Worm (Caenorhabditis elegans): ENCODE measurements around the gene F22E5.17.
"Not testable (repeated sequence)": the region's sequence is repeated elsewhere in the genome, so short reads cannot be mapped to it uniquely, and the experiment has no call there.

Gene F22E5.17

ce11 chrII:2686985-2687675, 9.3 kb downstream of the F22E5.17 start, which contains the start of the genes sup-9 and nspf-1:
sup-9 (minus strand) TSS chrII:2687027.
nspf-1 (plus strand) TSS chrII:2687625.
- TF ChIP-seq R02D3.7 (tag; optimal IDR thresholded peaks at IDR 0.05) (no peak), nhr-11 (tag; optimal IDR thresholded peaks at IDR 0.05) (no peak), pha-4 (tag; optimal IDR thresholded peaks at IDR 0.05) (no peak), mml-1 (tag; optimal IDR thresholded peaks at IDR 0.05) (no peak), nhr-23 (tag; optimal IDR thresholded peaks at IDR 0.05) (no peak), nhr-28 (tag; optimal IDR thresholded peaks at IDR 0.05) (no peak), fos-1 (tag; optimal IDR thresholded peaks at IDR 0.05) (no peak)

DNA sequence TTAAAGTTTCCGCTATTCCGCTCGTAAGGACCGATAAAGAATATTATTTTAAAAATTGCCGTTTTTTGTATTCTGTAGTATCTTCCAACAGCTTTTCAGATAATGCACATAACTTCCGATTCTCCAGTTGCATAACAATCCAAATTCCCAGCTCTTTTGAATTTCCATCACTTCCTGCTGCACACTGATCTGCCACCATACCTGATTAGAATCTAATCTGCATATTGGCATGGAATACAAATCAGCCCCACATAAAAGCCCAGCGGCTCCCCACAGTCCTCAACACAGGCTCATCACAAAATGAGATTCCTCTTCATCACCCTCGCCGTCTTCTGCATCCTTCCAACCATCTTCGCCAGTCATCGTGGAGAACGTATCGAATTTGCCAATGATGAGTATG, 10.8 kb downstream of the F22E5.17 start, which contains the start of gene nspf-2:
Gene nspf-2, plus strand, starts transcription at position 301 of the 400 bp plus-strand sequence.
- not testable (repeated sequence) for TF ChIP-seq pqm-1 (tag; optimal IDR thresholded peaks at IDR 0.05); nfya-1 (tag; optimal IDR thresholded peaks at IDR 0.05; ENCODE audit: insufficient read depth); lin-39 (tag; optimal IDR thresholded peaks at IDR 0.05)

- no peak for TF ChIP-seq nhr-237 (tag; optimal IDR thresholded peaks at IDR 0.05)
- TF ChIP-seq R02D3.7 (tag; optimal IDR thresholded peaks at IDR 0.05) = no peak
- TF ChIP-seq egl-27 (tag; optimal IDR thresholded peaks at IDR 0.05) = no peak
- TF ChIP-seq daf-12 (tag; optimal IDR thresholded peaks at IDR 0.05) = no peak
- TF ChIP-seq nhr-23 (tag; optimal IDR thresholded peaks at IDR 0.05) = no peak
- TF ChIP-seq lsy-12 (tag; optimal IDR thresholded peaks at IDR 0.05) = no peak
- TF ChIP-seq ceh-9 (tag; optimal IDR thresholded peaks at IDR 0.05) = no peak
- TF ChIP-seq nhr-25 (tag; optimal IDR thresholded peaks at IDR 0.05) = no peak
- no peak for TF ChIP-seq nfya-1 (tag; optimal IDR thresholded peaks at IDR 0.05; ENCODE audit: insufficient read depth)
- no peak for TF ChIP-seq ZK546.5 (tag; optimal IDR thresholded peaks at IDR 0.05)
- TF ChIP-seq mml-1 (tag; optimal IDR thresholded peaks at IDR 0.05) = no peak
- no peak for TF ChIP-seq nhr-28 (tag; optimal IDR thresholded peaks at IDR 0.05)
- TF ChIP-seq snpc-4 (tag; optimal IDR thresholded peaks at IDR 0.05) = no peak
- no peak for TF ChIP-seq tbx-2 (tag; optimal IDR thresholded peaks at IDR 0.05)
Measured at ce11 chrII:2690080-2690479, 12.2 kb downstream of the F22E5.17 start, which contains the start of gene nspf-3. nspf-3 (minus strand) TSS chrII:2690180.

DNA sequence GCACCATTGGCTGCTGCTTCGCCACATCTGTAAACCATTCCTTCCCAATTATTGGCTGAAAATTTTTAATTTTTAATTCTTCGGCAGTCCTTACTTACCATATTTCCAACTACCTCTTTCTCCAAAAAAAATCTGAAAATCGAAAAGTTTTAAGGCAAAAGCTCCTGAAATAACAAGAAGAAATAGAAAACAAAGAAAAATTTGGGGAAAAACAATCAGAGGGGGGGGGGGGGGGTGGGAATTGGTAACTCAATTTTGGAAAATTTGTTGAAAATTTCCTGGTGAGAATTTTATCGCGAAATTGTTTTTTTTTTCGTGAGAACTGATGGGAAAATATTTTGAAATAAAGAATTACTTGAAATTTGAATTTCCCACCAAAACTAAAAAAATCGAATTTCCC, 14.6 kb downstream of the F22E5.17 start, which contains the start of gene set-11:
Gene set-11, minus strand, starts transcription at position 101 of the 400 bp plus-strand sequence.
- TF ChIP-seq fkh-2 (tag; optimal IDR thresholded peaks at IDR 0.05) = no peak

DNA sequence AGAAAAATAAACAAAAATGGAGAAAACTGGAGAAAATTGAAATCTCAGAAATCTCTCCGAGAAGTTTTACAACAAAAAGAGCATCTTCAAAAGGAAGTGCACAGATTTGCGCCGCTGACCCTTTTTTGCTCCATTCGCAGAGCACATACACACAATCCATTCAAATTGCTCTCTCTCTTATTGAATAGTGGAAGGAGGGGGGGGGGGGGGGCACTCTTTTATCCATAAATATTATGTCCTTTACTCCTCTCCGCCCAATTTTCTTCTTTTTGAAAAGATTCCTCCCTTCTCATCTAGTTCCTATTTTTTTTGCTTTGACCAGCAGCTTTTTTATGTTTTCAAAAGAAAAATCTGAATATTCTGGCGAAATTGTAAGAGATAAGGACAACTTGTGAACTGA, 17.2 kb downstream of the F22E5.17 start:
- TF ChIP-seq hmg-11 (tag; optimal IDR thresholded peaks at IDR 0.05) (no peak), fkh-10 (GFP tag; optimal IDR thresholded peaks at IDR 0.05) (peak; percentile 56)

- no peak for TF ChIP-seq daf-12 (tag; optimal IDR thresholded peaks at IDR 0.05)
- TF ChIP-seq nhr-76 (tag; optimal IDR thresholded peaks at IDR 0.05) = no peak
- no peak for TF ChIP-seq fkh-2 (tag; optimal IDR thresholded peaks at IDR 0.05)
- TF ChIP-seq nhr-77 (tag; optimal IDR thresholded peaks at IDR 0.05) = no peak
- TF ChIP-seq eor-1 (tag; optimal IDR thresholded peaks at IDR 0.05) = no peak
- TF ChIP-seq ceh-16 (tag; optimal IDR thresholded peaks at IDR 0.05) = no peak
- no peak for TF ChIP-seq ama-1 (optimal IDR thresholded peaks at IDR 0.05)
- no peak for TF ChIP-seq zag-1 (tag; optimal IDR thresholded peaks at IDR 0.05)
- TF ChIP-seq tbx-2 (tag; optimal IDR thresholded peaks at IDR 0.05) = no peak
- TF ChIP-seq elt-3 (tag; optimal IDR thresholded peaks at IDR 0.05) = no peak
- TF ChIP-seq mml-1 (tag; optimal IDR thresholded peaks at IDR 0.05) = no peak
- TF ChIP-seq lin-39 (tag; optimal IDR thresholded peaks at IDR 0.05) = no peak
Measured at ce11 chrII:2698378-2698777, 20.5 kb downstream of the F22E5.17 start, which contains the start of gene sri-62. sri-62 (minus strand) TSS chrII:2698478.

DNA sequence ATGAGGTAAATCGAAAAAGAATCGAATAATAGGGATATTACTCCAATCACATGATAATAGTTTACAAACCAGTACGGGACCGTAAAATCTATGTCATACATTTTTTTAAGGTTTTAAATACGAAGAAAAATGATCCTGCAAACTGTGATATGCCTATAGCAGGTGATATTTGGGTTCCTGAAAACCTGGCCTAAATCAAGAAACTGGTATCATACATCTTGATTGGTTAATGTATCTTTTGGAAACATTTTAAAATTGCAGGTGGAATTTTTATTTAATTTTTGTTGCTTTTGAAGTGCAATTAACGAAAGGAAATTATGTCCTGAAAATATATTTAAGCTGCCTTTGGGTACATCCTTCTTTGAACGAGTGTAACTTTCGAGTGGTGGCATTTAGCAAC, 22.4 kb downstream of the F22E5.17 start, which contains the start of gene sri-61:
Gene sri-61, minus strand, starts transcription at position 101 of the 400 bp plus-strand sequence.
- TF ChIP-seq nhr-23 (tag; optimal IDR thresholded peaks at IDR 0.05) = no peak
- no peak for TF ChIP-seq egl-27 (tag; optimal IDR thresholded peaks at IDR 0.05)
- TF ChIP-seq daf-12 (tag; optimal IDR thresholded peaks at IDR 0.05) = no peak
- no peak for TF ChIP-seq R02D3.7 (tag; optimal IDR thresholded peaks at IDR 0.05)
